Fruit fly (Drosophila melanogaster) whole organism, pupa: ENCODE data around the gene CG3597.

Experiments
- CG10348 ChIP-seq: fragments of 200-800 bp; sonication (Bioruptor generic); IDR thresholded peaks from 2 replicates; pipeline ENCODE4 v1.3.6; 2022; ENCODE audit warnings: missing biosample characterization, missing genetic modification characterization
- CG12605 ChIP-seq: fragments of 200-800 bp; sonication (Bioruptor generic); IDR thresholded peaks from 2 replicates; pipeline ENCODE4 v1.3.6; 2022; ENCODE audit warnings: missing biosample characterization, missing genetic modification characterization
- CG13204 ChIP-seq: fragments of 200-800 bp; sonication (Bioruptor generic); optimal IDR thresholded peaks from 2 replicates; lab custom pipeline; 2018; ENCODE audit warnings: missing biosample characterization, mild to moderate bottlenecking, missing genetic modification characterization, moderate library complexity
- CG14655 ChIP-seq: fragments of 200-800 bp; sonication (Bioruptor generic); optimal IDR thresholded peaks from 3 replicates; lab custom pipeline; 2017; ENCODE audit warnings: mild to moderate bottlenecking, missing biosample characterization, missing genetic modification reagents, missing genetic modification characterization
- CG15710 ChIP-seq: fragments of 200-800 bp; sonication (Bioruptor generic); optimal IDR thresholded peaks from 2 replicates; lab custom pipeline; 2018; ENCODE audit warnings: missing biosample characterization, mild to moderate bottlenecking, missing genetic modification characterization, moderate library complexity
- CG17806 ChIP-seq: fragments of 200-800 bp; sonication (Bioruptor generic); optimal IDR thresholded peaks from 2 replicates; lab custom pipeline; 2018; ENCODE audit warnings: missing biosample characterization, mild to moderate bottlenecking, missing genetic modification characterization, moderate library complexity
- CG32121 ChIP-seq: fragments of 200-800 bp; sonication (Bioruptor generic); IDR thresholded peaks from 2 replicates; pipeline ENCODE4 v1.3.6; 2022; ENCODE audit warnings: missing biosample characterization, missing genetic modification characterization
- CG34367 ChIP-seq: fragments of 200-800 bp; sonication (Bioruptor generic); optimal IDR thresholded peaks from 2 replicates; lab custom pipeline; 2018; ENCODE audit warnings: missing biosample characterization, mild to moderate bottlenecking, missing genetic modification characterization
- CG4496 ChIP-seq: fragments of 200-800 bp; sonication (Bioruptor generic); IDR thresholded peaks from 3 replicates; pipeline ENCODE4 v1.3.6; 2022; ENCODE audit warnings: missing biosample characterization, missing genetic modification characterization
- CG8159 ChIP-seq: fragments of 200-800 bp; sonication (Bioruptor generic); optimal IDR thresholded peaks from 3 replicates; lab custom pipeline; 2018; ENCODE audit warnings: missing biosample characterization, mild to moderate bottlenecking, missing genetic modification characterization, moderate library complexity
- CG8301 ChIP-seq: fragments of 200-800 bp; sonication (Bioruptor generic); optimal IDR thresholded peaks from 2 replicates; lab custom pipeline; 2018; ENCODE audit warnings: missing biosample characterization, mild to moderate bottlenecking, missing genetic modification characterization
- CG9948 ChIP-seq: fragments of 200-800 bp; sonication (Bioruptor generic); optimal IDR thresholded peaks from 2 replicates; lab custom pipeline; 2018; ENCODE audit warnings: missing biosample characterization, mild to moderate bottlenecking, missing genetic modification characterization, moderate library complexity
- D1 ChIP-seq: fragments of 200-800 bp; sonication (Bioruptor generic); optimal IDR thresholded peaks from 2 replicates; lab custom pipeline; 2018; ENCODE audit warnings: missing biosample characterization, mild to moderate bottlenecking, missing genetic modification characterization, moderate library complexity
- EcR ChIP-seq: fragments of 200-800 bp; sonication (Bioruptor generic); optimal IDR thresholded peaks from 3 replicates; lab custom pipeline; 2019; ENCODE audit warnings: missing biosample characterization, missing genetic modification characterization, mild to moderate bottlenecking, moderate library complexity, missing genetic modification reagents
- Ets98B ChIP-seq: fragments of 200-800 bp; sonication (Bioruptor generic); IDR thresholded peaks from 2 replicates; pipeline ENCODE4 v1.3.6; 2022; ENCODE audit warnings: missing biosample characterization, missing genetic modification characterization
- Pif1A ChIP-seq: fragments of 200-800 bp; sonication (Bioruptor generic); optimal IDR thresholded peaks from 3 replicates; lab custom pipeline; 2016; ENCODE audit warnings: missing biosample characterization, missing genetic modification characterization
- Pif1B ChIP-seq: fragments of 200-800 bp; sonication (Bioruptor generic); optimal IDR thresholded peaks from 3 replicates; lab custom pipeline; 2016; ENCODE audit warnings: missing biosample characterization, missing genetic modification characterization
- Snoo ChIP-seq: fragments of 200-800 bp; sonication (Bioruptor generic); optimal IDR thresholded peaks from 3 replicates; lab custom pipeline; 2017; ENCODE audit warnings: missing biosample characterization, mild to moderate bottlenecking, missing genetic modification characterization, inconsistent platforms
- fd96Ca ChIP-seq: fragments of 200-800 bp; sonication (Bioruptor generic); IDR thresholded peaks from 3 replicates; pipeline ENCODE4 v1.3.6; 2022; ENCODE audit warnings: missing biosample characterization, missing genetic modification characterization
- gl ChIP-seq: fragments of 200-800 bp; sonication (Bioruptor generic); optimal IDR thresholded peaks from 2 replicates; lab custom pipeline; 2018; ENCODE audit warnings: missing biosample characterization, mild to moderate bottlenecking, missing genetic modification characterization
- rn ChIP-seq: fragments of 200-800 bp; sonication (Bioruptor generic); IDR thresholded peaks from 2 replicates; pipeline ENCODE4 v1.3.6; 2022; ENCODE audit warnings: missing biosample characterization, missing genetic modification characterization

Gene CG3597

DNA sequence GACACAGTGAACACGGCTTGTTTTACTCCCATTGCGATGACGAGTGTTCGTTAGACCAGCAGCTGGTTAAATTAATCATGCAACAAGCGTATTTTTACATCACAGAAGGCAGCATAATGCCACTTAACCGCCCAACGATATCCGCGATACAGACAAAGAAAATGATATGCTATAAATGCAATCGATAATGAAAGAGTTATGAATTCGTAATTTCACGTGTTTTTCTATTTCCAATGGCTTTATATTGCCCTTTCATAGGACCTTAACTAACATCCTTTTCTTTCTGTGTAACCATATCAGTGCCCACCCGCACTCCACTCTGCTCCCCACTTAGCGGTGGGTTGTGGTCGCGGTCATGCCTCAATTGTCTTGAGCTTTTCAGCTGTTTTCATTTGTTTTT, 41.8 kb upstream of the CG3597 start:
- TF ChIP-seq fd96Ca (GFP tag; lab: Robert Waterston, UW) (peak; percentile 80; the same call in 2 of the 3 replicates), CG14655 (GFP tag; lab: Kevin White, UChicago) (peak; percentile 53), CG32121 (GFP tag; lab: Robert Waterston, UW) (peak; percentile 83), Ets98B (GFP tag; lab: Robert Waterston, UW) (peak; percentile 68), CG8301 (tag; lab: Kevin White, UChicago) (no peak), Pif1A (GFP tag; lab: Kevin White, UChicago) (peak; percentile 17), CG12605 (GFP tag; lab: Robert Waterston, UW) (peak; percentile 40; the same call in 1 of the 2 replicates), CG4496 (GFP tag; lab: Robert Waterston, UW) (peak; percentile 79), D1 (no peak), CG10348 (GFP tag; lab: Robert Waterston, UW) (no peak), rn (GFP tag; lab: Robert Waterston, UW) (peak; percentile 69)
- TF ChIP-seq, all 21 proteins: peak for 8

DNA sequence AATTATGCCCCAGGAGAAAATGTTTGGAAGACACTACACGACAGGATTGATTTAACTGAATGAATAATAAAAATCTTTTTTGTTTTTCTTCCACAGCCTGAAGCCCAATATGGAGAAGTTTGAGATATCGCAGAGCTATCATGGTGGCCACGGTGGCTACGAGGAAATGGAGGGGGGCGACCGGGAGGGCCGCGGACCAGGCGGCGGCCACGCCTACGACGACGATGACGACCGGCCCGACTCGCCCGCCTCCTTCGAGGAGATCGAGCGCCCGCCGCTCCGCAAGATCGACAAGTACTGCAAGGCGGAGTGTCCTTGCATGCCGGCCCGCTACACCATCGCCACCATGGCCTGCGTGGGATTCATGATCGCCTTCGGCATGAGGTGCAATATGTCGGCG, 33.3 kb upstream of the CG3597 start:
- no peak for TF ChIP-seq CG10348 (GFP tag; lab: Robert Waterston, UW)
- TF ChIP-seq CG4496 (GFP tag; lab: Robert Waterston, UW), result no peak
- TF ChIP-seq D1, result no peak
- TF ChIP-seq gl, result no peak
- TF ChIP-seq CG9948 (tag; lab: Kevin White, UChicago), result no peak
- no peak for TF ChIP-seq CG8159 (tag; lab: Kevin White, UChicago)
- TF ChIP-seq Ets98B (GFP tag; lab: Robert Waterston, UW), result no peak
- no peak for TF ChIP-seq CG17806 (tag; lab: Kevin White, UChicago)
- TF ChIP-seq Snoo, result no peak
- TF ChIP-seq EcR, result no peak
- TF ChIP-seq Pif1A (GFP tag; lab: Kevin White, UChicago), result no peak
- TF ChIP-seq CG12605 (GFP tag; lab: Robert Waterston, UW), result no peak
- no peak for TF ChIP-seq CG15710 (tag; lab: Kevin White, UChicago)
- no peak for TF ChIP-seq CG8301 (tag; lab: Kevin White, UChicago)
- no peak for TF ChIP-seq CG14655 (GFP tag; lab: Kevin White, UChicago)
- TF ChIP-seq CG32121 (GFP tag; lab: Robert Waterston, UW), result no peak
- TF ChIP-seq CG13204, result no peak
- TF ChIP-seq fd96Ca (GFP tag; lab: Robert Waterston, UW), result no peak

DNA sequence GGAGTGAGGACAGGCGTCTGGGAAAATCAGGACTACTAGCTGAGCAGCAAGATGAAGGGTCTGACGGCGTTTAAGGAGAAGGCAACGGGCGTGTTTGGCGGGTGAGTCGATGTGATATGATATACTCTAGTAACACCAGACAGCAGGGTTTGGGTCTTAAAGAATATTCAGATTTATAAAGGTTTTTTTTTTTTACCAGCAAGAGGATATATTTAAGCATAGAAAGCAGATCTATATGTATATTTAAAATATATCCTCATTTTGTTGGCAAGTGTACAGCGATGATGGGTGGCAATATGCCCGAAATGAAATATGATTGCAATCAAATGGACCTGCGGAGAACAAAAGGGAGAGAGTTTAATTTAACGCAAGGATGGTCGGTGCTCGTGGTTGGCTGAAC, 30.9 kb upstream of the CG3597 start:
- no peak for TF ChIP-seq CG13204
- no peak for TF ChIP-seq rn (GFP tag; lab: Robert Waterston, UW)
- no peak for TF ChIP-seq Snoo
- no peak for TF ChIP-seq CG8301 (tag; lab: Kevin White, UChicago)
- no peak for TF ChIP-seq gl
- no peak for TF ChIP-seq fd96Ca (GFP tag; lab: Robert Waterston, UW)
- TF ChIP-seq Pif1A (GFP tag; lab: Kevin White, UChicago), result no peak
- no peak for TF ChIP-seq CG17806 (tag; lab: Kevin White, UChicago)
- TF ChIP-seq Ets98B (GFP tag; lab: Robert Waterston, UW), result no peak
- no peak for TF ChIP-seq CG10348 (GFP tag; lab: Robert Waterston, UW)
- TF ChIP-seq CG9948 (tag; lab: Kevin White, UChicago), result no peak
- no peak for TF ChIP-seq CG12605 (GFP tag; lab: Robert Waterston, UW)
- no peak for TF ChIP-seq CG32121 (GFP tag; lab: Robert Waterston, UW)
- no peak for TF ChIP-seq EcR
- TF ChIP-seq CG34367, result no peak

DNA sequence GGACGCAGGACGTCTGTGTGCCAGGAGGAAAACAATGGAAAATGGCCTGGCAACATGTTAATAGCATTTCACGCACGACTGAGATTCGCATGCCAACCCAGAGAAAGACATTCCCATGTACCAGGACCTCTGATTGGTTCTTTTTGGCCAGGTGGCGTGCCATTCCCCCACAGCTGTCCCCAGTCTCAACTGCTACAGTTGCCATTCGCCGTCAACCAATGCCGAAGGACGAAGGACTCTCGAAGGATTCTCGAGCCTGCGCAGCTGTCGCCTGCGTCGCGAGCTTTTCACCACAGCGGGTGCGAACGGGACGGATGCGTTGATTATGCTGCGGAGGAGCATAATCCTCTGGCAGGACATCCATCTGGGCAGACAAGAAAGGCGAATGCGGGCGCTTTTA, 28.6 kb upstream of the CG3597 start, which contains the start of gene VGlut:
Gene VGlut, plus strand, starts transcription at position 399 of the 400 bp plus-strand sequence.
- TF ChIP-seq CG9948 (tag; lab: Kevin White, UChicago) (no peak), Pif1A (GFP tag; lab: Kevin White, UChicago) (no peak), CG8301 (tag; lab: Kevin White, UChicago) (no peak), CG14655 (GFP tag; lab: Kevin White, UChicago) (no peak), EcR (no peak)
- TF ChIP-seq, all 21 proteins: peak for 0

DNA sequence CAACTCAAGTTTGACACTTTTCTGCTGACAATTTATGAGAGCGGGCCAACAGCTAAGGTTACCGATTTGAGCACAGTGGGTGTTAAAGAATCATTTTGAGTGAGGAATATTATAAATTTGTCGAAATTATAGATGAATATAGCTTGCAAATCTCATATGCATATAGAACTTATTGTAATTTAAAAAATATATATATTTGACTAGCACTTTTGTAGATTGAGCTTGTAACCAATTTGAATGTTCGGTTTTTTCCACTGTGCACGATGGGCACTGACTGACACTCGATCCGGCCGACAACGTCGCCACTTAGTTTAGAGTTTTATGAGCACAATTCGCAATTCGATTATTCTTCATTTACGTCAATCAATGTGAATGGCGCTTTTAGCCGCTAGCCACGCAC, 27.1 kb upstream of the CG3597 start:
- TF ChIP-seq gl (no peak), Ets98B (GFP tag; lab: Robert Waterston, UW) (no peak), rn (GFP tag; lab: Robert Waterston, UW) (no peak), CG14655 (GFP tag; lab: Kevin White, UChicago) (no peak), CG15710 (tag; lab: Kevin White, UChicago) (no peak), CG17806 (tag; lab: Kevin White, UChicago) (no peak), D1 (no peak), CG13204 (no peak), CG12605 (GFP tag; lab: Robert Waterston, UW) (no peak), CG10348 (GFP tag; lab: Robert Waterston, UW) (no peak), CG9948 (tag; lab: Kevin White, UChicago) (no peak), CG8159 (tag; lab: Kevin White, UChicago) (no peak), CG32121 (GFP tag; lab: Robert Waterston, UW) (no peak), CG8301 (tag; lab: Kevin White, UChicago) (no peak), Pif1B (GFP tag; lab: Kevin White, UChicago) (no peak), Snoo (no peak), Pif1A (GFP tag; lab: Kevin White, UChicago) (no peak), CG4496 (GFP tag; lab: Robert Waterston, UW) (no peak), fd96Ca (GFP tag; lab: Robert Waterston, UW) (no peak), EcR (no peak)
- TF ChIP-seq, all 21 proteins: peak for 0

DNA sequence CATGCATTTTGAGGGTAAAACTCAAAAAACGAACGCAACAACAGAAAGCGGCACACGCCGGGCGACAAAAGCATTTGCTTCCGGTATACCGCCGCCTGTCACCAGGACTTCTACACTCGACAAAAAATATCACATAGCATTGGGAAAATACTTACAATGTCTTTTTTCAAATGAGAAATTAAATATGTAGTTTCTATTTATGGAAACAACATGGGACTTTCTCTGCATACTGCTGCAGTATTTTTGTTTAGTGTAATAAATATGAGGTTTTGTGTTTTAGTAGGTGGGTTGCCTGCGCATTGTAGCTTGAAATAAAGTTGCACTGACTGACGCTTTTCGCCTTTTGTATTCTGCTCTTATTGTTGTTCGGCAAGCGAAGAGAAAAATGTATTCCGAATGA, 25.8 kb upstream of the CG3597 start:
- TF ChIP-seq fd96Ca (GFP tag; lab: Robert Waterston, UW), result no peak
- TF ChIP-seq Ets98B (GFP tag; lab: Robert Waterston, UW), result no peak
- TF ChIP-seq CG8159 (tag; lab: Kevin White, UChicago), result peak; percentile 21
- TF ChIP-seq CG10348 (GFP tag; lab: Robert Waterston, UW), result no peak
- TF ChIP-seq, all 21 proteins: peak for 1
